Worm (Caenorhabditis elegans): ENCODE data around the gene npp-23.

DNA sequence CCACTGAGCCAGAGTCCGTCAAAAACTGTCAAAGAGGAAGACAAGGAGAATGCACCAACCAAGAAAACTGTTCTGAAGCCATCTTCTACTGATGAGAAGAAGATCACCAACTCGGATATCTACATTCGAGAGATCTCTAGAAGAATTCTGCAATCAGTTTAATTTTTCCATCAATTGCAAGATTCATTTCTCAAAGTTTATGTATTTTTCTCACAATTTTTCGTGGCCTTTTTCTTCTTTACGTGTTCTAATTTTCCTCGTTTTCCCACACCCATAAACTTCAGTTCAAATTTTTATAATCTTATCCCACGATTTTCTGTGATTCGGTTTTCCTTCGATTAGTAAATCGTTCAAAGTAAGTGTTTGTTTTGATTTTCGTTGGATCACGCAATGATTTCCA, 4.4 kb upstream of the npp-23 start, which contains the start of gene hdl-2:
- TF ChIP-seq mls-2 (tag; optimal IDR thresholded peaks at IDR 0.05), result no peak
- no peak for TF ChIP-seq unc-62 (GFP tag; optimal IDR thresholded peaks at IDR 0.05)
- TF ChIP-seq ceh-39 (tag; optimal IDR thresholded peaks at IDR 0.05), result no peak
- TF ChIP-seq nhr-2 (tag; optimal IDR thresholded peaks at IDR 0.05), result no peak
- no peak for TF ChIP-seq drap-1 (GFP tag; optimal IDR thresholded peaks at IDR 0.05)
- no peak for TF ChIP-seq cnd-1 (tag; optimal IDR thresholded peaks at IDR 0.05)
- no peak for TF ChIP-seq blmp-1 (tag; optimal IDR thresholded peaks at IDR 0.05)
- TF ChIP-seq lsy-2 (tag; optimal IDR thresholded peaks at IDR 0.05), result no peak
- no peak for TF ChIP-seq ztf-11 (tag; optimal IDR thresholded peaks at IDR 0.05)
- no peak for TF ChIP-seq mab-5 (tag; optimal IDR thresholded peaks at IDR 0.05)

All from whole organism, mixed stage, embryonic.